Worm (Caenorhabditis elegans) whole organism, L3 larva: ENCODE measurements around the gene ekl-5.

Experiments
- fos-1 ChIP-seq: fragments of 150-350 bp; optimal IDR thresholded peaks from 2 replicates; lab custom pipeline; 2014; ENCODE audit warnings: missing biosample characterization, missing genetic modification characterization
- nhr-77 ChIP-seq: fragments of 150-350 bp; optimal IDR thresholded peaks from 2 replicates; lab custom pipeline; 2014; ENCODE audit warnings: missing biosample characterization, missing genetic modification characterization

DNA sequence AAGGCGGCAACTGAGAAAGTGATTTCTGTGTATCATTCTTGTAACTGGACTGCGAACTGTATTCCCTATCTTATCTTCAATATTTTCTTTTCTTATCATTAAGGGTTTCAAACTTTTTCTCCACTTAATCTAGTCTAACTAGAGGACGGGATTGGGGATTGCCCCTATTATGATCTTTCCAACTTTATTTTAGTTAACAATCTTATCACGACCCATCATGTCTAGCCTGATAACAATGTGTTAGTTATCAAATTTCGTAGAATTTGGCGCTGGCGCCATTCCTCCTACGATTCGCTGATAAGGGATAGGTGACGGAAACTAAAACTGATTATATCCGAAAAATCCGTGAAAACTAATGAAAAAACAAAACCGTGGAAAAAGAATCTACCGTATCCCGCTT, 20.4 kb upstream of the ekl-5 start:
- no peak for TF ChIP-seq fos-1 (tag; lab: Kevin White, UChicago)
- no peak for TF ChIP-seq nhr-77 (tag; lab: Kevin White, UChicago)
